Fruit fly (Drosophila melanogaster): ENCODE results near the gene Ets96B.
A peak's percentile ranks its signal among the peaks of the same experiment; 100 is the strongest.

Gene Ets96B

DNA sequence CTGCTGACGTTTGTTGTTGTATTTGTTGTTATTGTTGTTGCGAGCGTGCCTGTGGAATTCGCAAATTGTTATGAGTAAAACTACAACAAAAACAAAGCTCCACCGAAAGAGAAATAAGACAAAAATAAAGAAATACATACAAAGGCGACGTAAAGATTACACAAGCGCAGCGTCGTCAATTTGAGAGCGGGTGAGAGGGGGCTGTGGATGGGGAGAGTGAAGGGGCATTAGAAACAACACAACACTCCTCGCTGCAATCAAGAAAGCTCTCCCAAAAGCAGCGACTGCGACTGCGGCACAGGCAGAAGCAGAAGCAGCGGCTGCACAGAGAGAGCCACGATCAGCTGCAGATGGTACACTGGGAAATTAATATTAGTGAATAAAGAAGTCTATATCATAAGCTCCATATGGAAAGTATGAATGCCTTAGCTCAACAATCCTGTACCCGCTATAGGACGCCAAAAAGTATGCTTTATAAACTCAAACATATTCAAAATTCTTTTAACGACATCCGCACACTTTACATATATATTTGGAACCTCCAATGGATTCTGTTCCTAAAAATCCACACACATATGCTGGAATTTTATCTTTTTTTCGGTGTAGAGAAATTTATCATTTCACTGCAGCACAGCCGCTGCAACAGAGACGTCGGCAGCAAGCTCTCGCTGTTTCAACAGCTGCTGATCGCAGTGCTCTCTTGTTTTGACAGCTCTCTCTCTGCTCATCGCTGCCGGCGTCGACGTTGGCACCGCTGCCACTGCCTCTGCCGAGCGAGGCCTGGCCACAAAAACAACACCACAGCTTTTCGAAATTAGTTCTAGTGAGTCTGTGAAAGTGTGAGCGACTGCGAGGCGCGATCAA lies 19.1 kb upstream of the Ets96B start, which contains the start of gene CG13631 (continued):
- TF ChIP-seq BtbVII (GFP tag; optimal IDR thresholded peaks at IDR 0.05) (peak; percentile 83), CG17328 (GFP tag; IDR thresholded peaks at IDR 0.05) (peak; percentile 91), en (GFP tag; optimal IDR thresholded peaks at IDR 0.05) (peak; percentile 91), CG10979 (tag; optimal IDR thresholded peaks at IDR 0.05) (peak; percentile 98), pita (GFP tag; optimal IDR thresholded peaks at IDR 0.05) (no peak), CG11456 (GFP tag; IDR thresholded peaks at IDR 0.05) (peak; percentile 64; the same call in 2 of the 3 replicates), bowl (GFP tag; IDR thresholded peaks at IDR 0.05) (peak; percentile 23; the same call in 1 of the 2 replicates), NC2α (GFP tag; optimal IDR thresholded peaks at IDR 0.05) (peak; percentile 84), sna (GFP tag; IDR thresholded peaks at IDR 0.05; ENCODE audit: partially characterized antibody) (no peak), Eip74EF (GFP tag; optimal IDR thresholded peaks at IDR 0.05) (peak in 1 of 2 experiments; percentile 96), CG3847 (GFP tag; IDR thresholded peaks at IDR 0.05) (peak; percentile 71), CG13123 (GFP tag; optimal IDR thresholded peaks at IDR 0.05) (peak; percentile 88), CG17186 (GFP tag; optimal IDR thresholded peaks at IDR 0.05) (peak; percentile 90), HmgD (GFP tag; optimal IDR thresholded peaks at IDR 0.05) (peak; percentile 73), CG18262 (tag; optimal IDR thresholded peaks at IDR 0.05) (peak; percentile 98), CG16815 (GFP tag; optimal IDR thresholded peaks at IDR 0.05) (peak; percentile 81), shn (GFP tag; optimal IDR thresholded peaks at IDR 0.05) (peak; percentile 86), cad (GFP tag; optimal IDR thresholded peaks at IDR 0.05) (no peak), CG8478 (optimal IDR thresholded peaks at IDR 0.05) (no peak), zfh1 (GFP tag; IDR thresholded peaks at IDR 0.05) (peak; percentile 96), hb (GFP tag; IDR thresholded peaks at IDR 0.05; ENCODE audit: partially characterized antibody) (no peak), CG15514 (GFP tag; optimal IDR thresholded peaks at IDR 0.05) (peak; percentile 45), gt (GFP tag; IDR thresholded peaks at IDR 0.05) (peak; percentile 92), Usf (GFP tag; optimal IDR thresholded peaks at IDR 0.05) (peak; percentile 71), Poxn (GFP tag; IDR thresholded peaks at IDR 0.05) (no peak), Hr51 (GFP tag; optimal IDR thresholded peaks at IDR 0.05) (peak; percentile 46 to 95), vfl (GFP tag; optimal IDR thresholded peaks at IDR 0.05) (peak; percentile 73), wdn (GFP tag; IDR thresholded peaks at IDR 0.05) (0 out of 2 replicates have a peak, but pooled peaks have one; percentile 51), mirr (GFP tag; optimal IDR thresholded peaks at IDR 0.05) (no peak), twi (tag; optimal IDR thresholded peaks at IDR 0.05) (peak; percentile 93), pfk (GFP tag; optimal IDR thresholded peaks at IDR 0.05) (no peak), crp (GFP tag; optimal IDR thresholded peaks at IDR 0.05) (peak; percentile 37 to 74), fd64A (GFP tag; optimal IDR thresholded peaks at IDR 0.05) (peak; percentile 90), oc (tag; optimal IDR thresholded peaks at IDR 0.05) (peak; percentile 96), CG12391 (tag; optimal IDR thresholded peaks at IDR 0.05) (peak; percentile 94), btn (GFP tag; optimal IDR thresholded peaks at IDR 0.05) (peak; percentile 94), Aef1 (GFP tag; IDR thresholded peaks at IDR 0.05) (peak; percentile 78), NfI (GFP tag; optimal IDR thresholded peaks at IDR 0.05) (peak; percentile 91), Hey (tag; optimal IDR thresholded peaks at IDR 0.05) (peak; percentile 51), CG9437 (GFP tag; optimal IDR thresholded peaks at IDR 0.05) (peak; percentile 90), gsb (GFP tag; IDR thresholded peaks at IDR 0.05) (peak; percentile 54; the same call in 1 of the 2 replicates), slou (GFP tag; optimal IDR thresholded peaks at IDR 0.05) (peak; percentile 74), Abd-B (GFP tag; optimal IDR thresholded peaks at IDR 0.05) (peak; percentile 93), B-H2 (GFP tag; optimal IDR thresholded peaks at IDR 0.05) (no peak), tup (GFP tag; optimal IDR thresholded peaks at IDR 0.05) (peak; percentile 77), Ada2b (GFP tag; IDR thresholded peaks at IDR 0.05) (peak; percentile 82), tx (GFP tag; optimal IDR thresholded peaks at IDR 0.05) (peak; percentile 91), YL-1 (GFP tag; optimal IDR thresholded peaks at IDR 0.05) (peak; percentile 32)
